Fruit fly (Drosophila melanogaster): ENCODE measurements around the gene beta-Man.

The beta-Man gene

DNA sequence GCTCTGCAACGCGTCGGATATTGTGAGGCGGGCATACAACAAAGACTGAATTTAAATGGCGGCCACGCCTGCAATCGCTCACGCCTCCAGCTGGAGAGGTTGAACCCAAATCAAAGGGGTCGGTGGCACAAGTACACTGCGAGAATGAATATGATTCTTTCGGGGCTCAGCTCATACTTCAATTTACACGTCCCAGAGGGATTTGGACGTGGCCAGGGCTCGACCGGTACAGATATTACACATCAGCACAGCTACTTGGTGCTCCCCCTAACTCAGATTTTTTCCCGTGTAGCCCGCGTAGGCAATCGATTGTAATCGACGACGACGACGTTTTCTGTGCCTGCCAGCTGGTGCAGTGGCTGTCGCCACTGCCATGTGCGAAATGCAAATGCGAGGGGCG lies 17.0 kb downstream of the beta-Man start (continued):
- TF ChIP-seq nerfin-1 (tag; optimal IDR thresholded peaks at IDR 0.05) (peak; percentile 57), jing (GFP tag; optimal IDR thresholded peaks at IDR 0.05) (peak; percentile 78), CG6689 (GFP tag; IDR thresholded peaks at IDR 0.05) (peak; percentile 88), zf30C (GFP tag; optimal IDR thresholded peaks at IDR 0.05) (no peak), Vsx1 (GFP tag; optimal IDR thresholded peaks at IDR 0.05) (peak; percentile 32), C15 (GFP tag; IDR thresholded peaks at IDR 0.05) (peak; percentile 45; the same call in 1 of the 3 replicates), Sox100B (GFP tag; optimal IDR thresholded peaks at IDR 0.05) (peak; percentile 68), ranshi (GFP tag; IDR thresholded peaks at IDR 0.05) (peak; percentile 90), CG4820 (GFP tag; optimal IDR thresholded peaks at IDR 0.05) (peak; percentile 80), Xrp1 (GFP tag; IDR thresholded peaks at IDR 0.05) (peak; percentile 84), CG4617 (GFP tag; optimal IDR thresholded peaks at IDR 0.05; ENCODE audit: borderline replicate concordance) (peak; percentile 6), CG13287 (GFP tag; IDR thresholded peaks at IDR 0.05; ENCODE audit: partially characterized antibody) (no peak), Doc2 (GFP tag; IDR thresholded peaks at IDR 0.05) (peak; percentile 66), CG32772 (GFP tag; IDR thresholded peaks at IDR 0.05) (peak; percentile 92), CG10274 (GFP tag; optimal IDR thresholded peaks at IDR 0.05) (peak; percentile 37), lbe (GFP tag; optimal IDR thresholded peaks at IDR 0.05) (no peak), CG17385 (GFP tag; optimal IDR thresholded peaks at IDR 0.05) (peak; percentile 66), chm (GFP tag; IDR thresholded peaks at IDR 0.05) (peak; percentile 50; the same call in 1 of the 2 replicates), CG9215 (GFP tag; IDR thresholded peaks at IDR 0.05) (peak; percentile 69), CG6813 (GFP tag; optimal IDR thresholded peaks at IDR 0.05) (peak; percentile 63), CG4328 (GFP tag; optimal IDR thresholded peaks at IDR 0.05) (no peak), gcm2 (GFP tag; optimal IDR thresholded peaks at IDR 0.05) (peak; percentile 69), HHEX (GFP tag; optimal IDR thresholded peaks at IDR 0.05) (peak; percentile 81), CG10959 (GFP tag; IDR thresholded peaks at IDR 0.05) (peak; percentile 74), Trl (optimal IDR thresholded peaks at IDR 0.05) (no peak), Trl (GFP tag; optimal IDR thresholded peaks at IDR 0.05) (peak; percentile 64), NK7.1 (GFP tag; optimal IDR thresholded peaks at IDR 0.05) (peak; percentile 47), psq (GFP tag; optimal IDR thresholded peaks at IDR 0.05) (no peak), gce (GFP tag; IDR thresholded peaks at IDR 0.05) (peak; percentile 89), rib (GFP tag; IDR thresholded peaks at IDR 0.05) (peak; percentile 46; the same call in 1 of the 2 replicates), CG12299 (tag; optimal IDR thresholded peaks at IDR 0.05) (no peak), CG18011 (GFP tag; optimal IDR thresholded peaks at IDR 0.05) (peak; percentile 18), Bdp1 (GFP tag; optimal IDR thresholded peaks at IDR 0.05) (peak; percentile 51), Elba2 (GFP tag; optimal IDR thresholded peaks at IDR 0.05) (no peak), fd102C (GFP tag; optimal IDR thresholded peaks at IDR 0.05) (no peak), Hmr (GFP tag; optimal IDR thresholded peaks at IDR 0.05) (peak; percentile 62), Jarid2 (GFP tag; optimal IDR thresholded peaks at IDR 0.05) (no peak), CG8478 (optimal IDR thresholded peaks at IDR 0.05) (no peak), Awh (GFP tag; IDR thresholded peaks at IDR 0.05) (peak; percentile 90), unc-4 (GFP tag; IDR thresholded peaks at IDR 0.05; ENCODE audit: partially characterized antibody) (no peak), jumu (GFP tag; optimal IDR thresholded peaks at IDR 0.05) (peak; percentile 77), crc (GFP tag; optimal IDR thresholded peaks at IDR 0.05) (peak; percentile 32), ken (GFP tag; IDR thresholded peaks at IDR 0.05) (peak; percentile 85), CG11093 (GFP tag; IDR thresholded peaks at IDR 0.05) (peak; percentile 82), cg (GFP tag; optimal IDR thresholded peaks at IDR 0.05) (no peak), CG1647 (GFP tag; optimal IDR thresholded peaks at IDR 0.05) (peak; percentile 71), Oaz (GFP tag; IDR thresholded peaks at IDR 0.05) (peak; percentile 71), chinmo (GFP tag; IDR thresholded peaks at IDR 0.05; ENCODE audit: partially characterized antibody) (no peak), CG17802 (tag; optimal IDR thresholded peaks at IDR 0.05) (peak; percentile 45), Nf-YB (GFP tag; optimal IDR thresholded peaks at IDR 0.05) (peak; percentile 22), CG12155 (GFP tag; optimal IDR thresholded peaks at IDR 0.05) (peak; percentile 48), shn (GFP tag; optimal IDR thresholded peaks at IDR 0.05) (peak; percentile 66)
